Fruit fly (Drosophila melanogaster): ENCODE results near the gene CG9641.

The CG9641 gene

dm6 chr2L:2976829-2977228 lies at the start of gene CG9641, which contains the start of gene CG3165:
TSS of gene CG9641 (minus strand) at chr2L:2976862.
TSS of gene CG3165 (plus strand) at chr2L:2977122.
- TF ChIP-seq pros (GFP tag; optimal IDR thresholded peaks at IDR 0.05) (no peak), CG12219 (GFP tag; optimal IDR thresholded peaks at IDR 0.05) (no peak), so (GFP tag; IDR thresholded peaks at IDR 0.05) (peak; percentile 56; the same call in 1 of the 3 replicates), Hsf (GFP tag; optimal IDR thresholded peaks at IDR 0.05) (peak; percentile 91), Sox100B (GFP tag; optimal IDR thresholded peaks at IDR 0.05) (no peak), da (GFP tag; optimal IDR thresholded peaks at IDR 0.05) (peak; percentile 63), CG10274 (GFP tag; optimal IDR thresholded peaks at IDR 0.05) (peak; percentile 17), CG8388 (GFP tag; optimal IDR thresholded peaks at IDR 0.05) (peak; percentile 72), CG18011 (GFP tag; optimal IDR thresholded peaks at IDR 0.05) (peak; percentile 48), sisA (GFP tag; IDR thresholded peaks at IDR 0.05) (peak; percentile 81), sens (GFP tag) (peak; percentile 98), sug (tag; optimal IDR thresholded peaks at IDR 0.05) (peak; percentile 91), ftz-f1 (GFP tag; optimal IDR thresholded peaks at IDR 0.05) (peak; percentile 99), Meics (GFP tag; optimal IDR thresholded peaks at IDR 0.05) (peak; percentile 82), bcd (GFP tag; optimal IDR thresholded peaks at IDR 0.05) (peak; percentile 80), CG12104 (GFP tag; optimal IDR thresholded peaks at IDR 0.05) (peak; percentile 75), dmrt11E (tag; optimal IDR thresholded peaks at IDR 0.05) (peak; percentile 84), CG6654 (GFP tag; optimal IDR thresholded peaks at IDR 0.05) (no peak), gem (tag; optimal IDR thresholded peaks at IDR 0.05) (no peak), btn (GFP tag; optimal IDR thresholded peaks at IDR 0.05) (peak; percentile 67), nom (GFP tag; optimal IDR thresholded peaks at IDR 0.05) (peak; percentile 73), CG3163 (GFP tag; optimal IDR thresholded peaks at IDR 0.05) (peak; percentile 77), Xbp1 (GFP tag; optimal IDR thresholded peaks at IDR 0.05) (peak; percentile 92), unc-4 (GFP tag; IDR thresholded peaks at IDR 0.05; ENCODE audit: partially characterized antibody) (peak; percentile 97), Mes4 (GFP tag; optimal IDR thresholded peaks at IDR 0.05) (peak; percentile 80), CG4730 (GFP tag; IDR thresholded peaks at IDR 0.05) (peak; percentile 69), Neu2 (GFP tag; optimal IDR thresholded peaks at IDR 0.05; ENCODE audit: borderline replicate concordance) (peak; percentile 60), sqz (GFP tag; optimal IDR thresholded peaks at IDR 0.05) (no peak), gfzf (GFP tag; optimal IDR thresholded peaks at IDR 0.05) (peak; percentile 46), CG6813 (GFP tag; optimal IDR thresholded peaks at IDR 0.05) (no peak), CTCF (GFP tag; optimal IDR thresholded peaks at IDR 0.05) (peak; percentile 35), CG17186 (GFP tag; optimal IDR thresholded peaks at IDR 0.05) (peak; percentile 75), aop (GFP tag; IDR thresholded peaks at IDR 0.05) (no peak), H2.0 (GFP tag; IDR thresholded peaks at IDR 0.05) (peak; percentile 76), pb (GFP tag; optimal IDR thresholded peaks at IDR 0.05) (peak; percentile 78), C15 (GFP tag; IDR thresholded peaks at IDR 0.05) (no peak), CG14710 (tag; optimal IDR thresholded peaks at IDR 0.05) (peak; percentile 96), CG12071 (GFP tag; optimal IDR thresholded peaks at IDR 0.05) (peak; percentile 29), lab (GFP tag; optimal IDR thresholded peaks at IDR 0.05) (no peak), grau (tag; optimal IDR thresholded peaks at IDR 0.05) (peak; percentile 85), wdn (GFP tag; IDR thresholded peaks at IDR 0.05) (no peak; the same call in 1 of the 2 replicates), CG9876 (GFP tag; optimal IDR thresholded peaks at IDR 0.05) (peak; percentile 53), nmo (GFP tag; optimal IDR thresholded peaks at IDR 0.05) (peak; percentile 91), scrt (GFP tag; optimal IDR thresholded peaks at IDR 0.05) (peak; percentile 77), B-H1 (GFP tag; IDR thresholded peaks at IDR 0.05) (peak; percentile 62), dimm (GFP tag; IDR thresholded peaks at IDR 0.05) (no peak), abd-A (tag; optimal IDR thresholded peaks at IDR 0.05) (no peak), NFAT (GFP tag; IDR thresholded peaks at IDR 0.05) (peak; percentile 78), dan (GFP tag; IDR thresholded peaks at IDR 0.05) (peak; percentile 60; the same call in 1 of the 2 replicates), CG6175 (GFP tag; IDR thresholded peaks at IDR 0.05) (no peak), CG9215 (GFP tag; IDR thresholded peaks at IDR 0.05) (peak; percentile 88), CG14667 (GFP tag; IDR thresholded peaks at IDR 0.05) (peak; percentile 79)

All from whole organism, embryonic.